Fruit fly (Drosophila melanogaster) whole organism, embryonic: ENCODE results near the gene CG4709.

ENCODE experiments used
- ATbp ChIP-seq: fragments of 200-800 bp; sonication (Bioruptor generic); optimal IDR thresholded peaks from 2 replicates; lab custom pipeline; 2017; ENCODE audit warnings: missing biosample characterization, mild to moderate bottlenecking, missing genetic modification characterization, missing genetic modification reagents
- Antp ChIP-seq: fragments of 200-800 bp; sonication (Bioruptor generic); optimal IDR thresholded peaks from 3 replicates; lab custom pipeline; 2016; ENCODE audit warnings: missing biosample characterization, missing genetic modification characterization
- Bteb2 ChIP-seq: fragments of 200-800 bp; sonication (Bioruptor generic); optimal IDR thresholded peaks from 2 replicates; lab custom pipeline; 2016; ENCODE audit warnings: missing biosample characterization, missing genetic modification characterization
- CG10959 ChIP-seq: fragments of 200-800 bp; sonication (Bioruptor generic); IDR thresholded peaks from 2 replicates; pipeline ENCODE4 v1.3.6; 2022; ENCODE audit warnings: missing biosample characterization, missing genetic modification characterization
- CG11247 ChIP-seq: fragments of 200-800 bp; sonication (Bioruptor generic); IDR thresholded peaks from 2 replicates; pipeline ENCODE4 v1.3.6; 2022; ENCODE audit warnings: missing biosample characterization, missing genetic modification characterization
- CG13287 ChIP-seq: fragments of 200-800 bp; sonication (Bioruptor generic); IDR thresholded peaks from 2 replicates; pipeline ENCODE4 v1.3.6; 2022; ENCODE audit warnings: missing biosample characterization, missing genetic modification characterization; ENCODE audit not compliant: partially characterized antibody
- CG13296 ChIP-seq: fragments of 200-800 bp; sonication (Bioruptor generic); optimal IDR thresholded peaks from 3 replicates; lab custom pipeline; 2018; ENCODE audit warnings: missing biosample characterization, mild to moderate bottlenecking, missing genetic modification characterization
- CG13775 ChIP-seq: fragments of 200-800 bp; sonication (Bioruptor generic); optimal IDR thresholded peaks from 3 replicates; lab custom pipeline; 2017; ENCODE audit warnings: missing biosample characterization, mild to moderate bottlenecking, missing genetic modification characterization
- CG15696 ChIP-seq: fragments of 200-800 bp; sonication (Bioruptor generic); optimal IDR thresholded peaks from 2 replicates; lab custom pipeline; 2019; ENCODE audit warnings: missing biosample characterization, mild to moderate bottlenecking, missing genetic modification characterization, moderate library complexity
- CG16779 ChIP-seq: fragments of 200-800 bp; sonication (Bioruptor generic); IDR thresholded peaks from 2 replicates; pipeline ENCODE4 v1.3.6; 2022; ENCODE audit warnings: missing biosample characterization, missing genetic modification characterization
- CG17361 ChIP-seq: fragments of 200-800 bp; sonication (Bioruptor generic); IDR thresholded peaks from 3 replicates; pipeline ENCODE4 v1.3.6; 2022; ENCODE audit warnings: missing biosample characterization, missing genetic modification characterization
- CG17612 ChIP-seq: fragments of 200-800 bp; sonication (Bioruptor generic); IDR thresholded peaks from 2 replicates; pipeline ENCODE4 v1.3.6; 2022; ENCODE audit warnings: missing biosample characterization, missing genetic modification characterization
- CG33213 ChIP-seq: fragments of 200-800 bp; sonication (Bioruptor generic); optimal IDR thresholded peaks from 3 replicates; lab custom pipeline; 2016; ENCODE audit warnings: missing biosample characterization, missing genetic modification characterization
- CG4820 ChIP-seq: fragments of 200-800 bp; sonication (Bioruptor generic); optimal IDR thresholded peaks from 3 replicates; lab custom pipeline; 2016; ENCODE audit warnings: missing biosample characterization, missing genetic modification characterization
- CG5245 ChIP-seq: fragments of 200-800 bp; sonication (Bioruptor generic); optimal IDR thresholded peaks from 3 replicates; lab custom pipeline; 2016; ENCODE audit warnings: missing biosample characterization, missing genetic modification characterization
- CG6175 ChIP-seq: fragments of 200-800 bp; sonication (Bioruptor generic); IDR thresholded peaks from 3 replicates; pipeline ENCODE4 v1.3.6; 2022; ENCODE audit warnings: missing biosample characterization, missing genetic modification characterization
- CG7839 ChIP-seq: fragments of 200-800 bp; sonication (Bioruptor generic); optimal IDR thresholded peaks from 3 replicates; lab custom pipeline; 2018; ENCODE audit warnings: missing biosample characterization, mild to moderate bottlenecking, missing genetic modification characterization, moderate library complexity
- CG8089 ChIP-seq: fragments of 200-800 bp; sonication (Bioruptor generic); optimal IDR thresholded peaks from 3 replicates; lab custom pipeline; 2016; ENCODE audit warnings: missing biosample characterization, missing genetic modification characterization
- CG8359 ChIP-seq: fragments of 200-800 bp; sonication (Bioruptor generic); optimal IDR thresholded peaks from 2 replicates; lab custom pipeline; 2017; ENCODE audit warnings: missing biosample characterization, mild to moderate bottlenecking, missing genetic modification characterization, borderline replicate concordance
- CG9215 ChIP-seq: fragments of 200-800 bp; sonication (Bioruptor generic); IDR thresholded peaks from 2 replicates; pipeline ENCODE4 v1.3.6; 2022; ENCODE audit warnings: missing biosample characterization, missing genetic modification characterization
- Dad ChIP-seq: fragments of 200-800 bp; sonication (Bioruptor generic); optimal IDR thresholded peaks from 3 replicates; lab custom pipeline; 2016; ENCODE audit warnings: missing biosample characterization, missing genetic modification characterization
- Ets65A ChIP-seq: fragments of 200-800 bp; sonication (Bioruptor generic); peaks from one replicate; lab custom pipeline; 2016; ENCODE audit warnings: missing biosample characterization, missing genetic modification characterization
- Gsc ChIP-seq: fragments of 200-800 bp; sonication (Bioruptor generic); IDR thresholded peaks from 2 replicates; pipeline ENCODE4 v1.3.6; 2022; ENCODE audit warnings: missing biosample characterization, missing genetic modification characterization
- Gug ChIP-seq: fragments of 200-800 bp; sonication (Bioruptor generic); IDR thresholded peaks from 4 replicates; pipeline ENCODE4 v1.3.6; 2022; ENCODE audit warnings: missing biosample characterization, missing genetic modification characterization
- Hmr ChIP-seq: fragments of 200-800 bp; sonication (Bioruptor generic); optimal IDR thresholded peaks from 3 replicates; lab custom pipeline; 2017; ENCODE audit warnings: mild to moderate bottlenecking, missing biosample characterization, missing genetic modification reagents, missing genetic modification characterization
- Lpt ChIP-seq: fragments of >200 bp; optimal IDR thresholded peaks from 2 replicates; lab custom pipeline; 2018; ENCODE audit warnings: missing biosample characterization, missing genetic modification characterization
- Mad ChIP-seq: fragments of 200-800 bp; sonication (Bioruptor generic); optimal IDR thresholded peaks from 2 replicates; lab custom pipeline; 2016; ENCODE audit warnings: missing biosample characterization, missing genetic modification characterization
- Myb ChIP-seq: fragments of 200-800 bp; sonication (Bioruptor generic); optimal IDR thresholded peaks from 2 replicates; lab custom pipeline; 2016; ENCODE audit warnings: missing biosample characterization, missing genetic modification characterization
- Oli ChIP-seq: fragments of 200-800 bp; sonication (Bioruptor generic); optimal IDR thresholded peaks from 2 replicates; lab custom pipeline; 2018; ENCODE audit warnings: missing biosample characterization, mild to moderate bottlenecking, missing genetic modification characterization, moderate library complexity
- Usf ChIP-seq: fragments of 200-800 bp; sonication (Bioruptor generic); optimal IDR thresholded peaks from 2 replicates; lab custom pipeline; 2017; ENCODE audit warnings: missing genotype, missing biosample characterization, missing genetic modification characterization
- Xrp1 ChIP-seq: fragments of 200-800 bp; sonication (Bioruptor generic); IDR thresholded peaks from 2 replicates; pipeline ENCODE4 v1.3.6; 2022; ENCODE audit warnings: missing biosample characterization, missing genetic modification characterization
- ato ChIP-seq: fragments of 200-800 bp; sonication (Bioruptor generic); IDR thresholded peaks from 2 replicates; pipeline ENCODE4 v1.3.6; 2022; ENCODE audit warnings: missing biosample characterization, missing genetic modification characterization; ENCODE audit not compliant: partially characterized antibody
- bowl ChIP-seq: fragments of 200-800 bp; sonication (Bioruptor generic); IDR thresholded peaks from 2 replicates; pipeline ENCODE4 v1.3.6; 2022; ENCODE audit warnings: missing biosample characterization, missing genetic modification characterization
- cad ChIP-seq: fragments of >200 bp; optimal IDR thresholded peaks from 2 replicates; lab custom pipeline; 2017; ENCODE audit warnings: missing biosample characterization, missing genetic modification characterization
- cato ChIP-seq: fragments of 200-800 bp; sonication (Bioruptor generic); optimal IDR thresholded peaks from 2 replicates; lab custom pipeline; 2016; ENCODE audit warnings: missing biosample characterization, missing genetic modification characterization, borderline replicate concordance
- fd96Cb ChIP-seq: fragments of 200-800 bp; sonication (Bioruptor generic); optimal IDR thresholded peaks from 2 replicates; lab custom pipeline; 2018; ENCODE audit warnings: missing biosample characterization, mild to moderate bottlenecking, missing genetic modification characterization, moderate library complexity
- gcm ChIP-seq: fragments of 200-800 bp; sonication (Bioruptor generic); optimal IDR thresholded peaks from 2 replicates; lab custom pipeline; 2019; ENCODE audit warnings: missing biosample characterization, mild to moderate bottlenecking, missing genetic modification characterization, moderate library complexity
- gsb-n ChIP-seq: fragments of 200-800 bp; sonication (Bioruptor generic); optimal IDR thresholded peaks from 3 replicates; lab custom pipeline; 2018; ENCODE audit warnings: missing biosample characterization, mild to moderate bottlenecking, missing genetic modification characterization
- hb ChIP-seq: fragments of 200-800 bp; sonication (Bioruptor generic); IDR thresholded peaks from 3 replicates; pipeline ENCODE4 v1.3.6; 2022; ENCODE audit warnings: missing biosample characterization, missing genetic modification characterization; ENCODE audit not compliant: partially characterized antibody
- mirr ChIP-seq: fragments of 200-800 bp; sonication (Bioruptor generic); optimal IDR thresholded peaks from 3 replicates; lab custom pipeline; 2018; ENCODE audit warnings: missing biosample characterization, mild to moderate bottlenecking, missing genetic modification characterization
- nau ChIP-seq: fragments of 200-800 bp; sonication (Bioruptor generic); optimal IDR thresholded peaks from 3 replicates; lab custom pipeline; 2017; ENCODE audit warnings: missing biosample characterization, mild to moderate bottlenecking, missing genetic modification characterization, missing genetic modification reagents
- oc ChIP-seq: fragments of 200-800 bp; sonication (Bioruptor generic); optimal IDR thresholded peaks from 2 replicates; lab custom pipeline; 2018; ENCODE audit warnings: missing biosample characterization, mild to moderate bottlenecking, missing genetic modification characterization, moderate library complexity
- odd ChIP-seq: fragments of 200-800 bp; sonication (Bioruptor generic); optimal IDR thresholded peaks from 2 replicates; lab custom pipeline; 2017; ENCODE audit warnings: missing biosample characterization, mild to moderate bottlenecking, missing genetic modification characterization
- pnt ChIP-seq: fragments of 200-800 bp; sonication (Bioruptor generic); optimal IDR thresholded peaks from 3 replicates; lab custom pipeline; 2016; ENCODE audit warnings: missing biosample characterization, missing genetic modification characterization
- salm ChIP-seq: fragments of 200-800 bp; sonication (Bioruptor generic); optimal IDR thresholded peaks from 2 replicates; lab custom pipeline; 2018; ENCODE audit warnings: missing biosample characterization, mild to moderate bottlenecking, missing genetic modification characterization
- slou ChIP-seq: fragments of 200-800 bp; sonication (Bioruptor generic); optimal IDR thresholded peaks from 3 replicates; lab custom pipeline; 2016; ENCODE audit warnings: missing biosample characterization, missing genetic modification characterization
- slp2 ChIP-seq: fragments of 200-800 bp; sonication (Bioruptor generic); optimal IDR thresholded peaks from 2 replicates; lab custom pipeline; 2016; ENCODE audit warnings: missing biosample characterization, missing genetic modification characterization
- ttk ChIP-seq: fragments of 200-800 bp; sonication (Bioruptor generic); IDR thresholded peaks from 2 replicates; pipeline ENCODE4 v2.1.2; 2022; ENCODE audit warnings: missing biosample characterization, missing genetic modification characterization
- wor ChIP-seq: fragments of 200-800 bp; sonication (Bioruptor generic); IDR thresholded peaks from 2 replicates; pipeline ENCODE4 v1.3.6; 2022; ENCODE audit warnings: missing biosample characterization, missing genetic modification characterization

The CG4709 gene

dm6 chr2L:9966983-9967737 lies 13.0 kb downstream of the CG4709 start, which contains the start of the genes Dref and RpL13:
Gene Dref, minus strand, starts transcription at chr2L:9967229.
Gene RpL13, plus strand, starts transcription at chr2L:9967313.
- TF ChIP-seq CG9215 (GFP tag; lab: Robert Waterston, UW), result peak; percentile 61
- peak; percentile 32 for TF ChIP-seq Usf (GFP tag; lab: Kevin White, UChicago)
- peak; percentile 44 for TF ChIP-seq ttk (GFP tag; lab: Robert Waterston, UW)
- peak; percentile 51; the same call in 1 of the 2 replicates for TF ChIP-seq CG10959
- TF ChIP-seq wor (GFP tag; lab: Robert Waterston, UW), result no peak
- TF ChIP-seq CG33213 (GFP tag; lab: Kevin White, UChicago), result peak; percentile 92
- peak; percentile 85 for TF ChIP-seq Antp
- peak; percentile 85 for TF ChIP-seq CG13287 (GFP tag; lab: Robert Waterston, UW)
- peak; percentile 61 for TF ChIP-seq Oli (tag; lab: Kevin White, UChicago)
- TF ChIP-seq Myb, result peak; percentile 72
- peak; percentile 13; the same call in 1 of the 4 replicates for TF ChIP-seq Gug (GFP tag; lab: Robert Waterston, UW)
- peak; percentile 58; the same call in 1 of the 2 replicates for TF ChIP-seq Xrp1 (GFP tag; lab: Robert Waterston, UW)
- peak; percentile 59 for TF ChIP-seq CG16779 (GFP tag; lab: Robert Waterston, UW)
- no peak for TF ChIP-seq cad
- peak; percentile 76; the same call in 2 of the 3 replicates for TF ChIP-seq hb (GFP tag; lab: Robert Waterston, UW)
- peak; percentile 79 for TF ChIP-seq CG8359
- TF ChIP-seq CG7839, result peak; percentile 82
- TF ChIP-seq ato, result no peak
- peak; percentile 86 for TF ChIP-seq ATbp (GFP tag; lab: Kevin White, UChicago)
- TF ChIP-seq cato (GFP tag; lab: Kevin White, UChicago), result peak; percentile 65
- TF ChIP-seq CG17612 (GFP tag; lab: Robert Waterston, UW), result peak; percentile 73; the same call in 1 of the 2 replicates
- TF ChIP-seq Gsc (GFP tag; lab: Robert Waterston, UW), result no peak
- TF ChIP-seq CG8089, result peak; percentile 73
- TF ChIP-seq Hmr (GFP tag; lab: Kevin White, UChicago), result peak; percentile 96
- no peak for TF ChIP-seq Lpt (GFP tag; lab: Kevin White, UChicago)
- TF ChIP-seq Ets65A (GFP tag; lab: Kevin White, UChicago), result peak; percentile 97
- peak; percentile 90 for TF ChIP-seq slp2 (GFP tag; lab: Kevin White, UChicago)
- peak; percentile 51 for TF ChIP-seq pnt
- peak; percentile 55 for TF ChIP-seq CG15696
- TF ChIP-seq gcm, result peak; percentile 86
- peak; percentile 46 for TF ChIP-seq CG5245
- peak; percentile 60 for TF ChIP-seq oc (tag; lab: Kevin White, UChicago)
- TF ChIP-seq mirr (GFP tag; lab: Kevin White, UChicago), result peak; percentile 98
- peak; percentile 87 for TF ChIP-seq Mad
- TF ChIP-seq CG13775 (GFP tag; lab: Kevin White, UChicago), result peak; percentile 94
- peak; percentile 95 for TF ChIP-seq odd (GFP tag; lab: Kevin White, UChicago)
- TF ChIP-seq slou (GFP tag; lab: Kevin White, UChicago), result peak; percentile 21
- TF ChIP-seq CG6175 (GFP tag; lab: Robert Waterston, UW), result peak; percentile 79
- no peak for TF ChIP-seq nau (GFP tag; lab: Kevin White, UChicago)
- peak; percentile 75 for TF ChIP-seq CG11247 (GFP tag; lab: Robert Waterston, UW)
- 0 out of 2 replicates have a peak, but pooled peaks have one; percentile 32 for TF ChIP-seq bowl (GFP tag; lab: Robert Waterston, UW)
- peak; percentile 81 for TF ChIP-seq Bteb2 (GFP tag; lab: Kevin White, UChicago)
- TF ChIP-seq salm (tag; lab: Kevin White, UChicago), result peak; percentile 84
- TF ChIP-seq fd96Cb (tag; lab: Kevin White, UChicago), result peak; percentile 40
- peak; percentile 90 for TF ChIP-seq CG17361 (GFP tag; lab: Robert Waterston, UW)
- TF ChIP-seq gsb-n (tag; lab: Kevin White, UChicago), result peak; percentile 88
- peak; percentile 54 for TF ChIP-seq CG4820
- peak; percentile 85 for TF ChIP-seq Dad (GFP tag; lab: Kevin White, UChicago)
- TF ChIP-seq CG13296 (GFP tag; lab: Kevin White, UChicago), result peak; percentile 97
